Fruit fly (Drosophila melanogaster): ENCODE results near the gene del.
A peak's percentile ranks its signal among the peaks of the same experiment; 100 is the strongest.

del gene

dm6 chr2L:21102399-21103108, 45.8 kb downstream of the del start, which contains the start of gene CG9257 (continued):
- TF ChIP-seq Sin3A (optimal IDR thresholded peaks at IDR 0.05): peak; percentile 61
- TF ChIP-seq CG32767 (GFP tag; IDR thresholded peaks at IDR 0.05): no peak
- TF ChIP-seq CG6813 (GFP tag; optimal IDR thresholded peaks at IDR 0.05): no peak

dm6 chr2L:21097850-21098249, 50.5 kb downstream of the del start:
- peak in 1 of 2 experiments; percentile 18 for TF ChIP-seq Pdp1 (GFP tag; optimal IDR thresholded peaks at IDR 0.05)
- TF ChIP-seq CG10565 (GFP tag; optimal IDR thresholded peaks at IDR 0.05): no peak

dm6 chr2L:21096448-21096994, 51.8 kb downstream of the del start, which contains the start of gene CG34136:
CG34136 (plus strand) TSS chr2L:21096922.
- TF ChIP-seq CG2116 (GFP tag; optimal IDR thresholded peaks at IDR 0.05) (peak; percentile 8), CG17186 (GFP tag; optimal IDR thresholded peaks at IDR 0.05) (no peak), CG6854 (GFP tag; optimal IDR thresholded peaks at IDR 0.05) (peak; percentile 5), NfI (GFP tag; optimal IDR thresholded peaks at IDR 0.05) (peak; percentile 12), CG18476 (GFP tag; optimal IDR thresholded peaks at IDR 0.05) (peak; percentile 42), ranshi (GFP tag; IDR thresholded peaks at IDR 0.05) (no peak), Sox102F (GFP tag; optimal IDR thresholded peaks at IDR 0.05) (peak; percentile 56), ato (GFP tag; IDR thresholded peaks at IDR 0.05; ENCODE audit: partially characterized antibody) (no peak), CG34224 (GFP tag; IDR thresholded peaks at IDR 0.05; ENCODE audit: partially characterized antibody) (0 out of 3 replicates have a peak, but pooled peaks have one; percentile 9), Hr39 (optimal IDR thresholded peaks at IDR 0.05) (no peak), lmd (GFP tag; IDR thresholded peaks at IDR 0.05) (0 out of 2 replicates have a peak, but pooled peaks have one; percentile 42), CG4424 (GFP tag; optimal IDR thresholded peaks at IDR 0.05) (peak; percentile 58), CG7271 (tag; optimal IDR thresholded peaks at IDR 0.05) (no peak), gem (tag; optimal IDR thresholded peaks at IDR 0.05) (peak; percentile 70), CG11560 (tag; IDR thresholded peaks at IDR 0.05) (no peak), CG2678 (tag; optimal IDR thresholded peaks at IDR 0.05) (peak; percentile 69), tup (GFP tag; optimal IDR thresholded peaks at IDR 0.05) (no peak), shn (GFP tag; optimal IDR thresholded peaks at IDR 0.05) (peak; percentile 3), Hsf (GFP tag; optimal IDR thresholded peaks at IDR 0.05) (peak; percentile 40), CG6791 (GFP tag; IDR thresholded peaks at IDR 0.05; ENCODE audit: partially characterized antibody) (0 out of 3 replicates have a peak, but pooled peaks have one; percentile 35), org-1 (GFP tag; optimal IDR thresholded peaks at IDR 0.05) (peak; percentile 33), dmrt99B (tag; optimal IDR thresholded peaks at IDR 0.05) (peak; percentile 61), scrt (GFP tag; optimal IDR thresholded peaks at IDR 0.05) (peak; percentile 5), CG34376 (GFP tag; optimal IDR thresholded peaks at IDR 0.05) (peak; percentile 54), CG10543 (GFP tag; optimal IDR thresholded peaks at IDR 0.05) (peak; percentile 21), Six4 (GFP tag; optimal IDR thresholded peaks at IDR 0.05) (peak; percentile 56), emc (GFP tag; optimal IDR thresholded peaks at IDR 0.05) (no peak), Atf3 (GFP tag; optimal IDR thresholded peaks at IDR 0.05) (no peak), Lhr (GFP tag; optimal IDR thresholded peaks at IDR 0.05) (no peak), CG5180 (GFP tag; optimal IDR thresholded peaks at IDR 0.05) (no peak), Atf6 (GFP tag; IDR thresholded peaks at IDR 0.05) (peak; percentile 57; the same call in 1 of the 2 replicates), Asciz (GFP tag; optimal IDR thresholded peaks at IDR 0.05) (peak; percentile 42), CG6272 (GFP tag; IDR thresholded peaks at IDR 0.05) (no peak), Ptx1 (GFP tag; IDR thresholded peaks at IDR 0.05) (0 out of 2 replicates have a peak, but pooled peaks have one; percentile 37), bigmax (GFP tag; optimal IDR thresholded peaks at IDR 0.05) (no peak), CG10431 (GFP tag; optimal IDR thresholded peaks at IDR 0.05) (peak; percentile 69), sisA (GFP tag; IDR thresholded peaks at IDR 0.05) (0 out of 2 replicates have a peak, but pooled peaks have one; percentile 28), CG2712 (tag; optimal IDR thresholded peaks at IDR 0.05) (peak; percentile 97), CG6683 (GFP tag; optimal IDR thresholded peaks at IDR 0.05) (peak; percentile 36), Fer1 (GFP tag; optimal IDR thresholded peaks at IDR 0.05) (peak; percentile 12)
